Worm (Caenorhabditis elegans) whole organism, mixed stage, embryonic: ENCODE results near the gene ceh-54.
A peak's percentile ranks its signal among the peaks of the same experiment; 100 is the strongest.

Experiments
- M03D4.4 ChIP-seq: sonication (generic microtip); optimal IDR thresholded peaks from 2 replicates; lab custom pipeline; 2017; ENCODE audit warnings: mild to moderate bottlenecking, missing genetic modification characterization, missing compliant biosample characterization
- bed-3 ChIP-seq: fragments of 200-800 bp; sonication (Bioruptor generic); optimal IDR thresholded peaks from 3 replicates; lab custom pipeline; 2018; ENCODE audit warnings: mild to moderate bottlenecking, missing genetic modification characterization, moderate library complexity, missing compliant biosample characterization
- blmp-1 ChIP-seq: fragments of 150-350 bp; optimal IDR thresholded peaks from 2 replicates; lab custom pipeline; 2014; ENCODE audit warnings: missing biosample characterization, missing genetic modification characterization
- ceh-39 ChIP-seq: fragments of 150-350 bp; optimal IDR thresholded peaks from 2 replicates; lab custom pipeline; 2014; ENCODE audit warnings: missing biosample characterization, missing genetic modification characterization
- ceh-83 ChIP-seq: fragments of 200-800 bp; sonication (Bioruptor generic); optimal IDR thresholded peaks from 2 replicates; lab custom pipeline; 2018; ENCODE audit warnings: mild to moderate bottlenecking, missing genetic modification characterization, missing compliant biosample characterization
- ces-1 ChIP-seq: fragments of 150-350 bp; optimal IDR thresholded peaks from 2 replicates; lab custom pipeline; 2014; ENCODE audit warnings: missing biosample characterization, missing genetic modification reagents, missing genetic modification characterization
- cnd-1 ChIP-seq: fragments of 200-800 bp; sonication (Bioruptor generic); optimal IDR thresholded peaks from 2 replicates; lab custom pipeline; 2018; ENCODE audit warnings: mild to moderate bottlenecking, missing genetic modification characterization, missing compliant biosample characterization
- drap-1 ChIP-seq: fragments of 200-800 bp; sonication (Bioruptor generic); optimal IDR thresholded peaks from 3 replicates; lab custom pipeline; 2018; ENCODE audit warnings: mild to moderate bottlenecking, missing genetic modification characterization, missing compliant biosample characterization
- elt-1 ChIP-seq: sonication (generic microtip); optimal IDR thresholded peaks from 2 replicates; lab custom pipeline; 2017; ENCODE audit warnings: missing genetic modification characterization, mild to moderate bottlenecking, missing compliant biosample characterization, antibody characterized with exemption, moderate library complexity, borderline replicate concordance; ENCODE audit not compliant: insufficient read depth
- elt-3 ChIP-seq: fragments of 150-350 bp; optimal IDR thresholded peaks from 2 replicates; lab custom pipeline; 2014; ENCODE audit warnings: missing biosample characterization, missing genetic modification characterization
- flh-1 ChIP-seq: fragments of 200-800 bp; sonication (Bioruptor generic); optimal IDR thresholded peaks from 2 replicates; lab custom pipeline; 2018; ENCODE audit warnings: mild to moderate bottlenecking, missing genetic modification characterization, moderate library complexity, missing compliant biosample characterization
- ham-2 ChIP-seq: fragments of 200-800 bp; sonication (Bioruptor generic); optimal IDR thresholded peaks from 2 replicates; lab custom pipeline; 2018; ENCODE audit warnings: mild to moderate bottlenecking, missing genetic modification characterization, missing compliant biosample characterization
- hlh-1 ChIP-seq: fragments of 150-350 bp; optimal IDR thresholded peaks from 2 replicates; lab custom pipeline; 2014; ENCODE audit warnings: missing biosample characterization, missing genetic modification reagents, missing genetic modification characterization
- lin-13 ChIP-seq: fragments of 150-350 bp; optimal IDR thresholded peaks from 2 replicates; lab custom pipeline; 2014; ENCODE audit warnings: missing biosample characterization, missing genetic modification characterization
- lin-32 ChIP-seq: fragments of 200-800 bp; sonication (Bioruptor generic); optimal IDR thresholded peaks from 2 replicates; lab custom pipeline; 2018; ENCODE audit warnings: mild to moderate bottlenecking, missing genetic modification characterization, missing compliant biosample characterization
- lsy-2 ChIP-seq: fragments of 150-350 bp; optimal IDR thresholded peaks from 2 replicates; lab custom pipeline; 2014; ENCODE audit warnings: missing biosample characterization, missing genetic modification characterization
- mab-5 ChIP-seq: fragments of 150-350 bp; optimal IDR thresholded peaks from 2 replicates; lab custom pipeline; 2014; ENCODE audit warnings: missing biosample characterization, missing genetic modification characterization
- mep-1 ChIP-seq: fragments of 150-350 bp; optimal IDR thresholded peaks from 2 replicates; lab custom pipeline; 2017; ENCODE audit warnings: missing biosample characterization, missing genetic modification reagents, missing genetic modification characterization, inconsistent platforms
- mls-2 ChIP-seq: sonication (generic microtip); optimal IDR thresholded peaks from 2 replicates; lab custom pipeline; 2016; ENCODE audit warnings: mild to moderate bottlenecking, missing genetic modification characterization, moderate library complexity, missing compliant biosample characterization
- nhr-12 ChIP-seq: fragments of 150-350 bp; optimal IDR thresholded peaks from 2 replicates; lab custom pipeline; 2014; ENCODE audit warnings: missing biosample characterization, missing genetic modification characterization
- nhr-2 ChIP-seq: fragments of 150-350 bp; optimal IDR thresholded peaks from 2 replicates; lab custom pipeline; 2014; ENCODE audit warnings: missing biosample characterization, missing genetic modification characterization
- nhr-237 ChIP-seq: fragments of 150-350 bp; optimal IDR thresholded peaks from 2 replicates; lab custom pipeline; 2014; ENCODE audit warnings: missing biosample characterization, missing genetic modification characterization
- nhr-28 ChIP-seq: fragments of 150-350 bp; optimal IDR thresholded peaks from 2 replicates; lab custom pipeline; 2014; ENCODE audit warnings: missing biosample characterization, missing genetic modification characterization
- nhr-76 ChIP-seq: sonication (generic microtip); optimal IDR thresholded peaks from 2 replicates; lab custom pipeline; 2017; ENCODE audit warnings: missing biosample characterization, missing genetic modification characterization
- sem-2 ChIP-seq: fragments of 200-800 bp; sonication (Bioruptor generic); optimal IDR thresholded peaks from 2 replicates; lab custom pipeline; 2018; ENCODE audit warnings: mild to moderate bottlenecking, missing genetic modification characterization, missing compliant biosample characterization
- snpc-4 ChIP-seq: fragments of 150-350 bp; optimal IDR thresholded peaks from 2 replicates; lab custom pipeline; 2014; ENCODE audit warnings: missing biosample characterization, missing genetic modification characterization
- sptf-1 ChIP-seq: sonication (generic microtip); optimal IDR thresholded peaks from 2 replicates; lab custom pipeline; 2017; ENCODE audit warnings: mild to moderate bottlenecking, missing genetic modification characterization, moderate library complexity, missing compliant biosample characterization
- tbx-8 ChIP-seq: fragments of 200-800 bp; sonication (Bioruptor generic); optimal IDR thresholded peaks from 2 replicates; lab custom pipeline; 2018; ENCODE audit warnings: mild to moderate bottlenecking, missing genetic modification characterization, moderate library complexity, missing compliant biosample characterization
- unc-120 ChIP-seq: sonication (generic microtip); optimal IDR thresholded peaks from 2 replicates; lab custom pipeline; 2017; ENCODE audit warnings: missing genetic modification characterization, missing compliant biosample characterization; ENCODE audit not compliant: poor library complexity, severe bottlenecking
- unc-39 ChIP-seq: fragments of 150-350 bp; optimal IDR thresholded peaks from 2 replicates; lab custom pipeline; 2014; ENCODE audit warnings: missing biosample characterization, missing genetic modification characterization
- unc-62 ChIP-seq: fragments of 150-350 bp; optimal IDR thresholded peaks from 2 replicates; lab custom pipeline; 2014; ENCODE audit warnings: missing biosample characterization, missing genetic modification reagents, missing genetic modification characterization
- zip-8 ChIP-seq: fragments of 150-350 bp; optimal IDR thresholded peaks from 2 replicates; lab custom pipeline; 2014; ENCODE audit warnings: missing biosample characterization, missing genetic modification characterization
- ztf-11 ChIP-seq: fragments of 150-350 bp; optimal IDR thresholded peaks from 2 replicates; lab custom pipeline; 2014; ENCODE audit warnings: missing biosample characterization, missing genetic modification characterization

ceh-54 gene

ce11 chrX:6232998-6233626, 39.1 kb upstream of the ceh-54 start, which contains the start of gene C14F11.4:
C14F11.4 (minus strand) TSS chrX:6233048.
- TF ChIP-seq ceh-39 (tag; lab: Kevin White, UChicago) = no peak
- no peak for TF ChIP-seq blmp-1 (tag; lab: Kevin White, UChicago)
- TF ChIP-seq unc-39 = no peak
- TF ChIP-seq ces-1 (GFP tag; lab: Kevin White, UChicago) = no peak
- TF ChIP-seq M03D4.4 = no peak
- TF ChIP-seq snpc-4 = no peak
- TF ChIP-seq hlh-1 (tag; lab: Kevin White, UChicago) = no peak
- no peak for TF ChIP-seq elt-1 (tag; lab: Kevin White, UChicago)
- TF ChIP-seq lsy-2 (tag; lab: Kevin White, UChicago) = no peak
- no peak for TF ChIP-seq unc-62 (GFP tag; lab: Kevin White, UChicago)
- TF ChIP-seq elt-3 (tag; lab: Kevin White, UChicago) = no peak
- no peak for TF ChIP-seq lin-13 (tag; lab: Kevin White, UChicago)
- TF ChIP-seq mab-5 (tag; lab: Kevin White, UChicago) = no peak
- no peak for TF ChIP-seq nhr-2 (tag; lab: Kevin White, UChicago)
- no peak for TF ChIP-seq mls-2 (tag; lab: Kevin White, UChicago)
- TF ChIP-seq unc-120 (tag; lab: Kevin White, UChicago) = no peak

DNA sequence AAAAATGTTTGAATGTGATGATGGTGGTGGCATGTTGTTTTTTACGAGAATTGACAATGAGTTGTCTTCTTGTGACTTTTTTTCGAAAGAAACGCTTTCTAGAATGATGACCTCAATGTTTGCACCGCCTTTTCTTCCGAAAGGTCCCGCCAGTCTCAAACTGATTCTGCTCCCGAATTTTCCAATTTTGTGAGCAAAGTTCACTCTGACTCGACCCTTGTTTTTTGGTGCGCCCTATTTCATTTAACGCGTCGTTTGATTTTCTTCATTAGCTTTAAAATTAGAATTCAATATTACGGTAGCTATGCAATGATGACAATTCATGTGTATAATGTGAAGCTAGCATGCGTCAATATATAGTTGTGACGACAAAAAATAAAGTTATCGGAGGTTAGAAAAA, 36.6 kb upstream of the ceh-54 start, which contains the start of gene lite-1:
lite-1 (minus strand) TSS at position 101 of the 400 bp plus-strand sequence.
- TF ChIP-seq hlh-1 (tag; lab: Kevin White, UChicago) = no peak
- no peak for TF ChIP-seq lsy-2 (tag; lab: Kevin White, UChicago)
- TF ChIP-seq mls-2 (tag; lab: Kevin White, UChicago) = no peak
- no peak for TF ChIP-seq tbx-8
- no peak for TF ChIP-seq flh-1
- no peak for TF ChIP-seq nhr-76
- TF ChIP-seq elt-3 (tag; lab: Kevin White, UChicago) = no peak
- TF ChIP-seq zip-8 = no peak
- no peak for TF ChIP-seq ztf-11
- no peak for TF ChIP-seq nhr-12 (tag; lab: Kevin White, UChicago)
- no peak for TF ChIP-seq unc-120 (tag; lab: Kevin White, UChicago)

DNA sequence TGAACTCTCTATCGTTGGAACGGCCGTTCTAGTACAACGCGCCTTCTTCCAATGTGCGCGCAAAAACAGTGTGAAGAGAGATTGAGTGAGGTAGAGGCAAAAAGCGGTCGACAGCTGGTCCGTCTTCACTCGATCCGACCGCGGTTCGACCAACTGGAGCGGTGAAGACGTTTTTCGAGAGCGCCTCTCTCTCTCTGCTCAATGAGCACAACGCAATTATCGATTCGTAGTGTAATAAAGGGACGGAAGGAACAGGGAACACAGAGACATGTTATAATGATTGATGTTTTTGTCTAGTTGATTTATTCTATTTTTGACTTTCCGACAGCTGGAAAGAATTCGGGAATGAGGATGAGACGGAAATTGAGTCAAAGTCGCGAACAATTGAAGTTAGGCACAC, 30.8 kb upstream of the ceh-54 start:
- no peak for TF ChIP-seq unc-39
- no peak for TF ChIP-seq sptf-1
- no peak for TF ChIP-seq ceh-39 (tag; lab: Kevin White, UChicago)
- TF ChIP-seq sem-2 (GFP tag; lab: Kevin White, UChicago) = no peak
- TF ChIP-seq mab-5 (tag; lab: Kevin White, UChicago) = peak; percentile 82
- TF ChIP-seq ceh-83 (GFP tag; lab: Kevin White, UChicago) = no peak
- TF ChIP-seq elt-3 (tag; lab: Kevin White, UChicago) = no peak
- TF ChIP-seq mls-2 (tag; lab: Kevin White, UChicago) = no peak
- TF ChIP-seq lin-32 (GFP tag; lab: Kevin White, UChicago) = peak; percentile 28
- no peak for TF ChIP-seq drap-1
- TF ChIP-seq nhr-28 (tag; lab: Kevin White, UChicago) = no peak
- TF ChIP-seq unc-120 (tag; lab: Kevin White, UChicago) = peak; percentile 72
- TF ChIP-seq lin-13 (tag; lab: Kevin White, UChicago) = peak; percentile 28
- TF ChIP-seq mep-1 (tag; lab: Kevin White, UChicago) = no peak
- TF ChIP-seq nhr-237 (tag; lab: Kevin White, UChicago) = no peak
- TF ChIP-seq cnd-1 (tag; lab: Kevin White, UChicago) = peak; percentile 82
- peak; percentile 96 for TF ChIP-seq unc-62 (GFP tag; lab: Kevin White, UChicago)
- no peak for TF ChIP-seq nhr-2 (tag; lab: Kevin White, UChicago)
- peak; percentile 93 for TF ChIP-seq hlh-1 (tag; lab: Kevin White, UChicago)

DNA sequence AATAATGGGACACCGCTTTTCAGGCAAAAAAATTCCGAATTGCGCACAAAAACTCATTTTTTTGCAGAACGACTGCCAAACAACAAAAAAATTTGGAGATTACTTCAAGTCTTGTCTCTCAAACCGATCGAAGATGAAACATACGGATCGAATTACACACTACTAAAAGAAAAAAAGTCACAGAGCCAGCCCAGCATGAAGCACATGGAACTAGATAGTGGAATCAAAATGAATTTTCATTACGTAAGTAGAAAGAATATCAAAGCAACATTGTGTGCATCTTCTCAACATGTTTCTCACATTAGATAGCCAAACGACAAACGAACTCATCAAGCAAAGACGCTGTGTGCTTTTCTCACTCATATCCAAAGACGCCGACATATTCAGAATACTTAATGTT, 27.1 kb upstream of the ceh-54 start:
- TF ChIP-seq nhr-76 = no peak
- TF ChIP-seq bed-3 = no peak
- no peak for TF ChIP-seq nhr-12 (tag; lab: Kevin White, UChicago)
- no peak for TF ChIP-seq ceh-83 (GFP tag; lab: Kevin White, UChicago)
- TF ChIP-seq M03D4.4 = no peak
- no peak for TF ChIP-seq ham-2 (GFP tag; lab: Kevin White, UChicago)
- no peak for TF ChIP-seq nhr-28 (tag; lab: Kevin White, UChicago)
- no peak for TF ChIP-seq ztf-11
- TF ChIP-seq ces-1 (GFP tag; lab: Kevin White, UChicago) = no peak
- no peak for TF ChIP-seq sptf-1
- TF ChIP-seq lin-32 (GFP tag; lab: Kevin White, UChicago) = no peak
